Worm (Caenorhabditis elegans) whole organism, L2 larva: ENCODE measurements around the gene ain-1.

Experiments used
- C34F6.9 ChIP-seq: fragments of 150-350 bp; optimal IDR thresholded peaks from 2 replicates; lab custom pipeline; 2014; ENCODE audit warnings: missing biosample characterization, missing genetic modification characterization
- F13H6.1 ChIP-seq: sonication (generic microtip); optimal IDR thresholded peaks from 2 replicates; lab custom pipeline; 2016; ENCODE audit warnings: missing genetic modification characterization, missing compliant biosample characterization
- R02D3.7 ChIP-seq: fragments of 150-350 bp; optimal IDR thresholded peaks from 2 replicates; lab custom pipeline; 2014; ENCODE audit warnings: missing biosample characterization, missing genetic modification characterization
- alr-1 ChIP-seq: fragments of 150-350 bp; optimal IDR thresholded peaks from 2 replicates; lab custom pipeline; 2014; ENCODE audit warnings: missing biosample characterization, missing genetic modification characterization
- aly-2 ChIP-seq: fragments of 150-350 bp; optimal IDR thresholded peaks from 2 replicates; lab custom pipeline; 2014; ENCODE audit warnings: missing biosample characterization, missing genetic modification characterization
- ama-1 ChIP-seq: fragments of 150-350 bp; optimal IDR thresholded peaks from 2 replicates; lab custom pipeline; 2018; ENCODE audit warnings: inconsistent platforms
- blmp-1 ChIP-seq: sonication (generic microtip); optimal IDR thresholded peaks from 2 replicates; lab custom pipeline; 2017; ENCODE audit warnings: missing genetic modification characterization, mild to moderate bottlenecking, missing compliant biosample characterization, antibody characterized with exemption, moderate library complexity; ENCODE audit not compliant: insufficient read depth
- ceh-16 ChIP-seq: fragments of 150-350 bp; optimal IDR thresholded peaks from 2 replicates; lab custom pipeline; 2014; ENCODE audit warnings: missing biosample characterization, missing genetic modification characterization
- ceh-82 ChIP-seq: fragments of 150-350 bp; optimal IDR thresholded peaks from 2 replicates; lab custom pipeline; 2014; ENCODE audit warnings: missing biosample characterization, missing genetic modification characterization
- crh-2 ChIP-seq: sonication (generic microtip); optimal IDR thresholded peaks from 2 replicates; lab custom pipeline; 2017; ENCODE audit warnings: missing biosample characterization, missing genetic modification characterization
- dmd-4 ChIP-seq: sonication (generic microtip); optimal IDR thresholded peaks from 2 replicates; lab custom pipeline; 2017; ENCODE audit warnings: missing biosample characterization, missing genetic modification characterization
- egl-27 ChIP-seq: sonication (generic microtip); optimal IDR thresholded peaks from 3 replicates; lab custom pipeline; 2017; ENCODE audit warnings: missing biosample characterization, missing genetic modification reagents, missing genetic modification characterization
- lin-11 ChIP-seq: fragments of 150-350 bp; sonication (generic microtip); optimal IDR thresholded peaks from 2 replicates; lab custom pipeline; 2014; ENCODE audit warnings: missing biosample characterization, missing genetic modification characterization, inconsistent platforms, mixed read lengths
- lin-39 ChIP-seq: fragments of 150-350 bp; optimal IDR thresholded peaks from 2 replicates; lab custom pipeline; 2014; ENCODE audit warnings: missing biosample characterization, missing genetic modification reagents, missing genetic modification characterization
- mab-5 ChIP-seq: fragments of 150-350 bp; optimal IDR thresholded peaks from 2 replicates; lab custom pipeline; 2014; ENCODE audit warnings: missing biosample characterization, missing genetic modification characterization
- mbf-1 ChIP-seq: sonication (generic microtip); optimal IDR thresholded peaks from 2 replicates; lab custom pipeline; 2017; ENCODE audit warnings: missing biosample characterization, missing genetic modification characterization
- nhr-10 ChIP-seq: sonication (generic microtip); optimal IDR thresholded peaks from 2 replicates; lab custom pipeline; 2017; ENCODE audit warnings: missing biosample characterization, missing genetic modification characterization
- nhr-11 ChIP-seq: fragments of 150-350 bp; optimal IDR thresholded peaks from 2 replicates; lab custom pipeline; 2014; ENCODE audit warnings: missing biosample characterization, missing genetic modification characterization
- nhr-12 ChIP-seq: fragments of 150-350 bp; optimal IDR thresholded peaks from 2 replicates; lab custom pipeline; 2014; ENCODE audit warnings: missing biosample characterization, missing genetic modification characterization
- nhr-129 ChIP-seq: fragments of 150-350 bp; optimal IDR thresholded peaks from 2 replicates; lab custom pipeline; 2014; ENCODE audit warnings: missing biosample characterization, missing genetic modification characterization
- nhr-21 ChIP-seq: fragments of 150-350 bp; optimal IDR thresholded peaks from 2 replicates; lab custom pipeline; 2014; ENCODE audit warnings: missing biosample characterization, missing genetic modification characterization
- nhr-237 ChIP-seq: fragments of 150-350 bp; optimal IDR thresholded peaks from 2 replicates; lab custom pipeline; 2014; ENCODE audit warnings: missing biosample characterization, missing genetic modification characterization
- nhr-25 ChIP-seq: fragments of 150-350 bp; sonication (generic microtip); optimal IDR thresholded peaks from 3 replicates; lab custom pipeline; 2014; ENCODE audit warnings: missing biosample characterization, missing genetic modification characterization
- nhr-6 ChIP-seq: fragments of 150-350 bp; optimal IDR thresholded peaks from 2 replicates; lab custom pipeline; 2014; ENCODE audit warnings: missing biosample characterization, missing genetic modification characterization
- nhr-77 ChIP-seq: fragments of 150-350 bp; optimal IDR thresholded peaks from 2 replicates; lab custom pipeline; 2014; ENCODE audit warnings: missing biosample characterization, missing genetic modification characterization
- peb-1 ChIP-seq: fragments of 150-350 bp; optimal IDR thresholded peaks from 2 replicates; lab custom pipeline; 2014; ENCODE audit warnings: missing biosample characterization, missing genetic modification characterization
- sem-4 ChIP-seq: fragments of 150-350 bp; optimal IDR thresholded peaks from 2 replicates; lab custom pipeline; 2014; ENCODE audit warnings: missing biosample characterization, missing genetic modification reagents, missing genetic modification characterization
- skn-1 ChIP-seq: sonication (generic microtip); optimal IDR thresholded peaks from 2 replicates; lab custom pipeline; 2017; ENCODE audit warnings: missing biosample characterization, missing genetic modification characterization
- sma-3 ChIP-seq: sonication (generic microtip); optimal IDR thresholded peaks from 2 replicates; lab custom pipeline; 2016; ENCODE audit warnings: missing genetic modification reagents, missing genetic modification characterization, missing compliant biosample characterization
- sma-9 ChIP-seq, 2 experiments: fragments of 150-350 bp in 1 of 2; sonication (generic microtip) in 1 of 2; optimal IDR thresholded peaks; 2 replicates each; lab custom pipeline; 2014 to 2016; ENCODE audit warnings: missing genetic modification characterization in 2 of 2, mild to moderate bottlenecking in 1 of 2, missing biosample characterization in 1 of 2, missing compliant biosample characterization in 1 of 2, missing genetic modification reagents in 1 of 2, moderate library complexity in 1 of 2
- unc-39 ChIP-seq: fragments of 150-350 bp; optimal IDR thresholded peaks from 2 replicates; lab custom pipeline; 2014; ENCODE audit warnings: missing biosample characterization, missing genetic modification characterization
- unc-55 ChIP-seq: fragments of 150-350 bp; sonication (generic microtip); optimal IDR thresholded peaks from 3 replicates; lab custom pipeline; 2014; ENCODE audit warnings: missing biosample characterization, missing genetic modification reagents, missing genetic modification characterization
- zag-1 ChIP-seq: fragments of 150-350 bp; optimal IDR thresholded peaks from 2 replicates; lab custom pipeline; 2014; ENCODE audit warnings: missing biosample characterization, missing genetic modification characterization
- ztf-1 ChIP-seq: fragments of 200-800 bp; sonication (Bioruptor generic); conservative IDR thresholded peaks from 2 replicates; pipeline ENCODE4 v1.3.6; 2022; ENCODE audit warnings: missing genetic modification characterization, missing compliant biosample characterization

ain-1 gene

DNA sequence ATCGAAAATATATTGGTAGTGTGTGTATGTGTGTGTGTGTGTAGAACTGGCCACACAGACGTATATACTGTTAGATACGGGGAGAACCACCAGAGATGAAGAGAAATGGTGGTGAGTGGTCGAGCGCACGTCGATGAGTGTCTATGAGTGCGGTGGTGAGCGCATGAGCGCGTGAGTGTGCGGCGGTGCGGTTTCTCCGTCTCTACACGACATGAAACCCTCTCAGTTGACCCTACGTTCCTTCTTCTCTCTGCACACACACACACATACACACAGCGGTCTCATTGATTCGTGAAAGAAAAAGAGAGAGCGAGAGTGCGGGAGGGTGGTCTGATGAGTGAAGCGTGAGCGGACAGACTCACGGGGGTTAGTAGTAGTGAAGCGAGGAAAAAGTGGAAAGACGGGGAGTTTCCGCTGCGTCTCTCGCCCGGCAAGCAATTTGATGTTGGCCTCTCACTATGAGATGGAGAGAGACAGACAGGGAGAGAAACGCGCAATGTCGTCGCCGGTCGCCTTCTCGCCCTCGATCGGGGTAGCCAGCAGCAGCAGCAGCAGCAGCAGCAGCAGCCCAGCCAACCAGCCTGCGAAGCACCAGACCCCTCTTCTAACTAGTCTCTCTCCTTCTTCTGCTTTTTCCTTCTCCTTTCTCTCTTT is 831 bp upstream of the ain-1 start (continued):
- peak; percentile 69 for TF ChIP-seq nhr-77 (tag; lab: Kevin White, UChicago)
- peak; percentile 79 for TF ChIP-seq nhr-11 (tag; lab: Kevin White, UChicago)
- TF ChIP-seq ceh-82, result peak; percentile 49
- peak; percentile 96 for TF ChIP-seq C34F6.9 (tag; lab: Kevin White, UChicago)
- peak; percentile 59 for TF ChIP-seq ceh-16
- TF ChIP-seq aly-2 (tag; lab: Kevin White, UChicago), result no peak
- TF ChIP-seq unc-39 (tag; lab: Kevin White, UChicago), result peak; percentile 67
- peak; percentile 84 for TF ChIP-seq blmp-1 (tag; lab: Kevin White, UChicago)

DNA sequence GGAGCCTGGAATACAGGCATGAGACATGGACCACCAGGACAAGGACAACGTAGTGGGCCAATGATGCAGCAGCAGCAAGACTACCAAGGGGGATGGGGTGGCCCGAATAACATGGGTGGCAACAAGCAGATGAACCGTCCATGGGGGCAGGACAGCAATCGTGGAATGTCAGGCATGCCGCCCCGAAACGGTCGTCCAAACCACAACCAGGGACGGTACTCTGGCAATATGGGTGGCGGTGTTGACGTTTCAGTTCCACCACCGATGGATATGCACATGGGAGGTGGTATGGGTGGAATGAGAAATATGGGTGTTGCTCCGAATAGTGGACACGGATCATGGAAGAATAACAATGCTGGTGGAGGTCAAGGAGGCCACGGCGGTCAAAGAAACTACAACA is 843 bp downstream of the ain-1 start:
- TF ChIP-seq ceh-82, result no peak
- TF ChIP-seq ztf-1 (GFP tag; lab: Robert Waterston, UW), result no peak
- TF ChIP-seq nhr-21, result no peak
- TF ChIP-seq nhr-237 (tag; lab: Kevin White, UChicago), result no peak
- TF ChIP-seq nhr-10, result no peak
- TF ChIP-seq egl-27 (tag; lab: Kevin White, UChicago), result no peak
- TF ChIP-seq peb-1 (tag; lab: Kevin White, UChicago), result no peak
- no peak for TF ChIP-seq crh-2 (tag; lab: Kevin White, UChicago)
- TF ChIP-seq zag-1 (tag; lab: Kevin White, UChicago), result no peak
- TF ChIP-seq alr-1, result no peak
- no peak for TF ChIP-seq sem-4
- no peak for TF ChIP-seq lin-11
- no peak for TF ChIP-seq lin-39 (tag; lab: Kevin White, UChicago)
- TF ChIP-seq ama-1 (lab: Kevin White, UChicago), result no peak
- TF ChIP-seq sma-3 (GFP tag; lab: Kevin White, UChicago), result no peak
- TF ChIP-seq unc-55 (GFP tag; lab: Kevin White, UChicago), result no peak
- TF ChIP-seq nhr-6 (tag; lab: Kevin White, UChicago), result no peak
- TF ChIP-seq mab-5 (tag; lab: Kevin White, UChicago), result no peak

DNA sequence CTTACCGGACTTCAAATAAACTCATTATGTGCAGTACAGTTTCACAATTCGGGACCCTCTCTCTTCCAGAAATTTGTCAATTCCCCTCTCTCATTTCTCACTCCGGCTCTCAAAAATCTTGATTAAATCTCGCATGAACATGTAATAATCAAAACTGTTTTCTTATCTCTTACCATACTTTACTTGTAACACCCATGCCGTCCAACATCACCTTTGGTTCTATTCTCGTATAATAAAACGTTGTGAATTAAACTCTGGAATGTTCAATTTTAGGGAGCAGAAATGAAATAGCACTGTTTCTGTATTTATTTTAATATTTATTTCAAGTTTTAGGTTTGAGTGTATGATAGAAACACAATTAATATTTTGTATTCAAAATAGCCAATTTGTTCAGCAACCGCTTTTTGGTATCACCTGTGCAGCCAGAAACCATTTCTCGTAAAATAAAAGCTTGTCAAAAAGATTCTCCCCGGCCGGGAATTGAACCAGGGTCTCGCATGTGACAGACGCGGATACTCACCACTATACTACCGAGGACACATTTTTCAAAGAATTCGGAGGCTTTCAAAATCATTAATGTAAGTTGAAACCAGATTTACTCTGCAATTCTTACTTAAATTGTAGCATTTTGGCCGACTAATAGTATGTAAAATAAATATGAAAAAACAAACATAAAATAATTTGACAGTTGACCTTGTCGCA is 4.3 kb downstream of the ain-1 start:
- no peak for TF ChIP-seq C34F6.9 (tag; lab: Kevin White, UChicago)
- TF ChIP-seq unc-55 (GFP tag; lab: Kevin White, UChicago), result peak; percentile 19

DNA sequence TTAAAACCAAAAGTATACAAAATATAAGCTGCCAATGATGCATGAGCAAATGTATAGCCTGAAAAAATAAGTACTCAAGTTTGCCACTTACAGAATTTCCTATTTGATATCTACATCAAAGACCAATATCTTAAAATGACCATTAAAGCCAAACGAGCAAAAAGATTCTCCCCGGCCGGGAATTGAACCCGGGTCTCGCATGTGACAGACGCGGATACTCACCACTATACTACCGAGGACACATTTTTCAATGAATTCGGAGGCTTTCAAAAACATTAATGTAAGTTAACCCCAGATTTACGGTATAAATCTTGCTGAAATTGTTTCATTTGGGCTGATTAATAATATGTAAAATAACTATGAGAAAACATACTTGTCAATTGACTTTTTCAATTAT is 4.9 kb downstream of the ain-1 start:
- peak; percentile 13 for TF ChIP-seq sma-9 (GFP tag; optimal IDR thresholded peaks at IDR 0.05; lab: Kevin White, UChicago)
- TF ChIP-seq sma-9 (tag; optimal IDR thresholded peaks at IDR 0.05; lab: Kevin White, UChicago), result no peak
- no peak for TF ChIP-seq R02D3.7 (tag; lab: Kevin White, UChicago)

DNA sequence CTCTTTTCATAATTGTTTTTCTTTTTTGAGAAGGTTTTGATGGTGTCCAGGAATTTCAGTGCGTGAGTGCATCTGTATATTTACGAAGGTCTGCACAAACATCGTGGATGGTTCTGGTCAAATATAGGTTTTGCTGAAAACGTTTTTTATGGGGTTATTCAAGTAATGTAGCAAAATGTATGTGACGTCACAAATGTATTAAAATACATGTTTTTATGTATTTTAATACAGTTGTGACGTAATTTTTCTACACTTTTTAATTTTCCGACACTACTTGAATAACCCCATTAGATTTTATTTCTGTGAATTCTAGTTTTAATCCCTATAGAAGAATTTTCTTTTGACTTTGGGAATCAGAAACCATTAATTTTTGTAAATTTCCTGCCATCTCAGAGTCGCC is 5.5 kb downstream of the ain-1 start:
- TF ChIP-seq lin-39 (tag; lab: Kevin White, UChicago) (no peak), nhr-25 (no peak), ceh-82 (no peak), mbf-1 (tag; lab: Kevin White, UChicago) (no peak), dmd-4 (no peak), nhr-129 (tag; lab: Kevin White, UChicago) (no peak), unc-39 (tag; lab: Kevin White, UChicago) (no peak), F13H6.1 (tag; lab: Kevin White, UChicago) (no peak), C34F6.9 (tag; lab: Kevin White, UChicago) (no peak), R02D3.7 (tag; lab: Kevin White, UChicago) (no peak), blmp-1 (tag; lab: Kevin White, UChicago) (no peak), lin-11 (no peak), unc-55 (GFP tag; lab: Kevin White, UChicago) (no peak), skn-1 (tag; lab: Kevin White, UChicago) (no peak), nhr-12 (tag; lab: Kevin White, UChicago) (no peak), ama-1 (lab: Kevin White, UChicago) (no peak)
